Worm (Caenorhabditis elegans): ENCODE measurements around the gene C49F5.7.

DNA sequence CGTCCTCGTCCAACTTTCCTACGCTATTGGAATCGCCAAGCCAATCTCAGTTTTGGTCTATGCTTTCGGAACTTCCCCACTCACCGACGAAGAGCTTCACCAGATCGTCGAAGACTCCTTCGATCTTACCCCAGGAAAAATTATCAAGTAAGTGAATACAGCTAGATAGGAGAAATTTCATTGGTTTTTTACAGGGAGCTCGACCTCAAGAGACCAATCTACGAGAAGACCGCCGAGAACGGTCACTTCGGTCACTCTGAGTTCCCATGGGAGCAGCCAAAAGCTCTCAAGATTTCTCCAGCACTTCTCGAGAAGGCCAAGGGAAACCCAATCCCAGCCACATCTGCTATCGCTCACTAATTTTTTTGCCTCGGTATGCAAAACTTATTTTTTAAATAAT is 27.6 kb upstream of the C49F5.7 start:
- no peak for TF ChIP-seq egl-27 (tag; optimal IDR thresholded peaks at IDR 0.05)
- TF ChIP-seq lin-39 (tag; optimal IDR thresholded peaks at IDR 0.05): no peak
- TF ChIP-seq R02D3.7 (tag; optimal IDR thresholded peaks at IDR 0.05): no peak

Data from whole organism, L3 larva.